Fruit fly (Drosophila melanogaster): ENCODE data around the gene sn.
A peak's percentile ranks its signal among the peaks of the same experiment; 100 is the strongest.

Gene sn

DNA sequence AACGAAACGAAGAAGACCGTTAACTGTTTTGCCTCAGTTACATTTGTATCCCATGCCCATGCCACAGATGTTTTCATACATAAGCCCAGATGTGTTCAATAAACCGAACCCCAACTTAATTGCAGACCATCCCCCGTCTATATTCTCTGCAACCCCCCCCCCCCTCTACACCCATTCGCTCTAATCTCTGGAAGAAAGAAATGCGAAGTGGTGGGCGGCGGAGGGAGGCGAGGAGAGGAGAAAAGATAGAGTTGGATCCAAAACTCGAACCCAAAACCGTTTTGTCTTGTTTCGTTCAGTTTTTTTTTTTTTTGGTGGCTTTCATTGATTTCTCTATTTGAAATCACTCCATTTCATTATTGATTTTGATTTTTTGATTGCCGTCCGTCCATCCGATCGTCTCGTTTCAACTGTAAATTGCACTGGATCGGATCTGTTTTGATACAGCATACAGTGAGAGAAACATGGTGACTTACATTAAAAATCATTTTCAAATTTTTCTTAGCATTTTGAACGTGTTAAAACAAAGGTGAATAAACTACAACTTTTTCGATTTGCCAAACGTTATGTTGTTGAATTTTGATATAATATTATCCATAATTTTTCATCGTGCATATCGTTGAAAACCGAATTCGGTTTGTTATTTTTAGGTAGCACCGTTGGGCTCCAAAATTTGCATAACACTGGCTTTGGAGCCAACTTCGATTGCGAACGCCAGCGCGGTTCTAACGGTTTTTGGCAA is 11.9 kb downstream of the sn start (continued):
- TF ChIP-seq CG12391 (tag; optimal IDR thresholded peaks at IDR 0.05) (peak; percentile 50), Adf1 (GFP tag; IDR thresholded peaks at IDR 0.05) (no peak), dati (GFP tag; IDR thresholded peaks at IDR 0.05) (no peak), Abd-B (GFP tag; optimal IDR thresholded peaks at IDR 0.05) (no peak), vfl (GFP tag; optimal IDR thresholded peaks at IDR 0.05) (no peak), gem (tag; optimal IDR thresholded peaks at IDR 0.05) (peak; percentile 67), Fer3 (tag; optimal IDR thresholded peaks at IDR 0.05) (no peak), BEAF-32 (GFP tag; optimal IDR thresholded peaks at IDR 0.05) (no peak), CG7963 (GFP tag; IDR thresholded peaks at IDR 0.05; ENCODE audit: partially characterized antibody) (no peak), Trl (optimal IDR thresholded peaks at IDR 0.05) (no peak), Trl (GFP tag; optimal IDR thresholded peaks at IDR 0.05) (no peak), CG12659 (GFP tag; optimal IDR thresholded peaks at IDR 0.05) (no peak), twi (tag; optimal IDR thresholded peaks at IDR 0.05) (no peak), Hey (tag; optimal IDR thresholded peaks at IDR 0.05) (no peak), Sin3A (optimal IDR thresholded peaks at IDR 0.05) (no peak), CG10543 (GFP tag; optimal IDR thresholded peaks at IDR 0.05) (no peak), ara (GFP tag; IDR thresholded peaks at IDR 0.05) (no peak), Hmx (GFP tag; optimal IDR thresholded peaks at IDR 0.05) (no peak), peb (GFP tag; IDR thresholded peaks at IDR 0.05) (no peak), D19A (tag; optimal IDR thresholded peaks at IDR 0.05) (peak; percentile 28), CG3726 (GFP tag; IDR thresholded peaks at IDR 0.05) (no peak), CG12071 (GFP tag; optimal IDR thresholded peaks at IDR 0.05) (no peak), Antp (GFP tag; optimal IDR thresholded peaks at IDR 0.05) (no peak), cg (GFP tag; optimal IDR thresholded peaks at IDR 0.05) (no peak), ro (GFP tag; IDR thresholded peaks at IDR 0.05) (no peak), Hsf (GFP tag; optimal IDR thresholded peaks at IDR 0.05) (peak; percentile 2), CG7987 (GFP tag; optimal IDR thresholded peaks at IDR 0.05) (no peak), mirr (GFP tag; optimal IDR thresholded peaks at IDR 0.05) (no peak), CG31365 (tag; optimal IDR thresholded peaks at IDR 0.05) (no peak), mld (GFP tag; IDR thresholded peaks at IDR 0.05; ENCODE audit: partially characterized antibody) (no peak), CG18476 (GFP tag; optimal IDR thresholded peaks at IDR 0.05) (no peak), Dbx (GFP tag; IDR thresholded peaks at IDR 0.05) (no peak), her (GFP tag; optimal IDR thresholded peaks at IDR 0.05) (no peak), sisA (GFP tag; IDR thresholded peaks at IDR 0.05) (peak; percentile 48), CG10366 (GFP tag; IDR thresholded peaks at IDR 0.05) (peak; percentile 36; the same call in 1 of the 2 replicates), E2f2 (GFP tag; IDR thresholded peaks at IDR 0.05) (no peak), gfzf (GFP tag; optimal IDR thresholded peaks at IDR 0.05) (no peak), CG5953 (GFP tag; IDR thresholded peaks at IDR 0.05) (no peak), CG3847 (GFP tag; IDR thresholded peaks at IDR 0.05) (no peak), CG4820 (GFP tag; optimal IDR thresholded peaks at IDR 0.05) (peak; percentile 10), CG43689 (GFP tag; IDR thresholded peaks at IDR 0.05) (0 out of 2 replicates have a peak, but pooled peaks have one; percentile 8), Spps (tag; optimal IDR thresholded peaks at IDR 0.05) (no peak), CG10565 (GFP tag; optimal IDR thresholded peaks at IDR 0.05) (no peak), CkIIα-i1 (GFP tag; IDR thresholded peaks at IDR 0.05) (no peak), ab (GFP tag; optimal IDR thresholded peaks at IDR 0.05) (no peak), CG18599 (GFP tag; optimal IDR thresholded peaks at IDR 0.05) (no peak), otp (GFP tag; IDR thresholded peaks at IDR 0.05) (0 out of 3 replicates have a peak, but pooled peaks have one; percentile 23), CG11085 (GFP tag; IDR thresholded peaks at IDR 0.05) (no peak), CG34376 (GFP tag; optimal IDR thresholded peaks at IDR 0.05) (no peak), unc-4 (GFP tag; IDR thresholded peaks at IDR 0.05; ENCODE audit: partially characterized antibody) (no peak), CG10462 (GFP tag; optimal IDR thresholded peaks at IDR 0.05) (no peak)

Data from whole organism, embryonic.